Fruit fly (Drosophila melanogaster): ENCODE data around the gene Lam.
A peak's percentile ranks its signal among the peaks of the same experiment; 100 is the strongest.

Gene Lam

DNA sequence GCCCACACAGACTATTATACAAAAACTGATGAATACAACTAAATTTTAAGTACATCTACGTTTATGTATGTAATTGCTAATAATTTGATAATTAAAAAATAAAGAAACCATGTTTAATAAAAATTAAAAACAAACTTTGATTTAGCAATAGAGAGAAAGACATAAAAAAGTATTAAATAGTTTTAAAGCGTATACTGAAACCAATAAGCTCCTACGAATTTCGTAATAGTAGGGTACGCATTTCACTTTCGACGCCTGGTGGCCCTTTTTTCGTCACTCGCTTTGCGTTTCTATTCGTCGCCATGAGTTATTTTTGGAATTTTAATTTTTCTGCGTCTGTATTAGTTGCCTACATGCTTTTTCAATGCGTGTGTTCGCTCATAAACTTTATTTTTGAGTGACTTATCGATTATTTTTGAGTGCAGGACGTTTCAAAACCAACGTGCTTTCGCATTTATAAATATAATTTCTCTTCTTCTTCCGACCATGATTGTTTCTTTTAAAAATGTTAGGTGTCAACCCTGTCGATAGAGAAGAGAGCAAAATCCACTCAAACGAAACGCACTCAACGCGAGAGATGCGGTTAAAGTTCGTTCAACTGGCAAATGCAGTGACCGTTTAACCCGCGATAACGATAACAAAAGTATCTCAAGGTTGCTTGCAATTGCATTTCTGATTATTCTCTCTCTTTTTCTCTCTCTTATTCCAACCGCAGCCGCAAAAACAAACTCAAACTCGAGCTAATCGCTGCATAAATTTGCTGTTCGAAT, 4.4 kb downstream of the Lam start, which contains the start of gene Oscillin:
Gene Oscillin (plus strand): TSS at position 569 of the 770 bp plus-strand sequence.
- TF ChIP-seq CTCF (GFP tag; optimal IDR thresholded peaks at IDR 0.05) (peak; percentile 12), Hey (tag; optimal IDR thresholded peaks at IDR 0.05) (no peak), CG9215 (GFP tag; IDR thresholded peaks at IDR 0.05) (peak; percentile 77), luna (GFP tag; optimal IDR thresholded peaks at IDR 0.05) (no peak), nmo (GFP tag; optimal IDR thresholded peaks at IDR 0.05) (peak; percentile 93), tap (tag; optimal IDR thresholded peaks at IDR 0.05) (peak; percentile 83), CG5953 (GFP tag; IDR thresholded peaks at IDR 0.05) (0 out of 2 replicates have a peak, but pooled peaks have one; percentile 28), gro (GFP tag; optimal IDR thresholded peaks at IDR 0.05) (peak; percentile 14), CG17568 (GFP tag; optimal IDR thresholded peaks at IDR 0.05) (no peak), CG6791 (GFP tag; IDR thresholded peaks at IDR 0.05; ENCODE audit: partially characterized antibody) (peak; percentile 95), eyg (GFP tag; optimal IDR thresholded peaks at IDR 0.05) (no peak), CG2129 (GFP tag; IDR thresholded peaks at IDR 0.05; ENCODE audit: partially characterized antibody) (0 out of 2 replicates have a peak, but pooled peaks have one; percentile 15), Tbp (GFP tag; optimal IDR thresholded peaks at IDR 0.05) (no peak), fru (optimal IDR thresholded peaks at IDR 0.05) (no peak), Taf1 (GFP tag; IDR thresholded peaks at IDR 0.05) (peak; percentile 70), lilli (GFP tag; optimal IDR thresholded peaks at IDR 0.05) (peak; percentile 57), D (optimal IDR thresholded peaks at IDR 0.05) (no peak), D (GFP tag; optimal IDR thresholded peaks at IDR 0.05) (peak; percentile 77), CoRest (tag; optimal IDR thresholded peaks at IDR 0.05) (peak; percentile 85), CG31224 (GFP tag; IDR thresholded peaks at IDR 0.05) (peak; percentile 73), odd (GFP tag; optimal IDR thresholded peaks at IDR 0.05) (peak; percentile 76), vnd (GFP tag; IDR thresholded peaks at IDR 0.05; ENCODE audit: partially characterized antibody) (peak; percentile 51; the same call in 2 of the 3 replicates), H2.0 (GFP tag; IDR thresholded peaks at IDR 0.05) (peak; percentile 84), ac (GFP tag; optimal IDR thresholded peaks at IDR 0.05) (no peak), Dek (tag; optimal IDR thresholded peaks at IDR 0.05) (peak; percentile 58), CG9817 (tag; optimal IDR thresholded peaks at IDR 0.05) (peak; percentile 58), ranshi (GFP tag; IDR thresholded peaks at IDR 0.05) (peak; percentile 83), CG3838 (GFP tag; optimal IDR thresholded peaks at IDR 0.05) (peak; percentile 8), Asciz (GFP tag; optimal IDR thresholded peaks at IDR 0.05) (peak; percentile 86), CG4424 (GFP tag; optimal IDR thresholded peaks at IDR 0.05) (peak; percentile 84), so (GFP tag; IDR thresholded peaks at IDR 0.05) (peak; percentile 63; the same call in 1 of the 3 replicates), CG17612 (GFP tag; IDR thresholded peaks at IDR 0.05) (peak; percentile 54; the same call in 1 of the 2 replicates), grn (GFP tag; optimal IDR thresholded peaks at IDR 0.05) (no peak), al (GFP tag; IDR thresholded peaks at IDR 0.05) (peak; percentile 74), row (GFP tag; IDR thresholded peaks at IDR 0.05) (peak; percentile 44), ap (GFP tag; IDR thresholded peaks at IDR 0.05) (no peak), Xrp1 (GFP tag; IDR thresholded peaks at IDR 0.05) (peak; percentile 94), dysf (GFP tag; IDR thresholded peaks at IDR 0.05) (peak; percentile 81), CG32772 (GFP tag; IDR thresholded peaks at IDR 0.05) (peak; percentile 82), Dbx (GFP tag; IDR thresholded peaks at IDR 0.05) (peak; percentile 79), dpn (GFP tag; optimal IDR thresholded peaks at IDR 0.05) (peak; percentile 61 to 65), CG31388 (GFP tag; optimal IDR thresholded peaks at IDR 0.05) (peak; percentile 31), Six4 (GFP tag; optimal IDR thresholded peaks at IDR 0.05) (peak; percentile 49), NC2α (GFP tag; optimal IDR thresholded peaks at IDR 0.05) (no peak), knrl (GFP tag; IDR thresholded peaks at IDR 0.05; ENCODE audit: partially characterized antibody) (no peak), Gsc (GFP tag; IDR thresholded peaks at IDR 0.05) (no peak), CG3163 (GFP tag; optimal IDR thresholded peaks at IDR 0.05) (no peak), sug (tag; optimal IDR thresholded peaks at IDR 0.05) (peak; percentile 66), crp (GFP tag; optimal IDR thresholded peaks at IDR 0.05) (peak in 1 of 2 experiments; percentile 33), CG33213 (GFP tag; optimal IDR thresholded peaks at IDR 0.05) (peak; percentile 41)

All from whole organism, embryonic.